Fruit fly (Drosophila melanogaster): ENCODE results near the gene Fbp2.

Gene Fbp2

DNA sequence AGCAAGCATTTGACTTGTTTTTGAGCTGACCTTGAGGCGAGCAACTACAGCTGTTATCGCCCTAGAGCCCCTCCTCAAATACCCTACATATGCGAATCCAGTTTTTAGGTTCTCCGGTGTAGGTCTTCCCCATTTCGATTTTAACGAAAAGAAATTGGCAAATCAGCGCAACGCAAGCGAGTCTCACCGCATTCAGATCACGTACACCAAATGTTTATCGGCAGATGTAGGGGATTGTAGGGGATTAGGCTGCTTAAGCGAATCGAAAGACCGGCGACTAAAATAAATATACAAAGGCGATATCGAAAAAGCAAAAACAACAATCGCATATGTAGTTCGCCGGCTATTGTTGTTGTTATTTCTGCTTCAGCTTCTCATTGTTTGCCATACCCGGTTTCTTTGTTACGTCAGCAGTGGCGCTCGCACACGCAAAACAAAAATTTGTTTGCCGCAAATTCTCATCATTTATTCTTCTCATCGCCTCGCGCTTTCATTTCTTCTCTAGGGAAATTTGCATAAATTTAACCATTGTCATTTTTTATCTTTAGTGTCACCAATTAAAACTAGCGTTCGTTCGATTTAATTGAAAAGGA is 38.5 kb upstream of the Fbp2 start (continued):
- TF ChIP-seq Hr78 (GFP tag; optimal IDR thresholded peaks at IDR 0.05) = no peak
- TF ChIP-seq woc (GFP tag; optimal IDR thresholded peaks at IDR 0.05) = peak; percentile 95
- peak; percentile 89 for TF ChIP-seq CG32264 (GFP tag; optimal IDR thresholded peaks at IDR 0.05)
- peak; percentile 95 for TF ChIP-seq h (GFP tag; optimal IDR thresholded peaks at IDR 0.05)

dm6 chr2L:9388924-9389765 is 37.4 kb upstream of the Fbp2 start:
- no peak for TF ChIP-seq Hr78 (GFP tag; optimal IDR thresholded peaks at IDR 0.05)
- peak; percentile 7 for TF ChIP-seq br (GFP tag; optimal IDR thresholded peaks at IDR 0.05)
- peak; percentile 83 for TF ChIP-seq h (GFP tag; optimal IDR thresholded peaks at IDR 0.05)
- no peak for TF ChIP-seq tai (GFP tag; optimal IDR thresholded peaks at IDR 0.05)
- TF ChIP-seq dsf (GFP tag; optimal IDR thresholded peaks at IDR 0.05; ENCODE audit: borderline replicate concordance) = no peak
- TF ChIP-seq psq (GFP tag; optimal IDR thresholded peaks at IDR 0.05) = no peak
- TF ChIP-seq jim (GFP tag; optimal IDR thresholded peaks at IDR 0.05) = no peak
- TF ChIP-seq lola (GFP tag; optimal IDR thresholded peaks at IDR 0.05) = no peak

dm6 chr2L:9396396-9396795 is 30.2 kb upstream of the Fbp2 start:
- TF ChIP-seq Myc (optimal IDR thresholded peaks at IDR 0.05) = peak; percentile 56
- no peak for TF ChIP-seq h (GFP tag; optimal IDR thresholded peaks at IDR 0.05)
- no peak for TF ChIP-seq N (GFP tag; optimal IDR thresholded peaks at IDR 0.05)
- TF ChIP-seq Abd-B (GFP tag; optimal IDR thresholded peaks at IDR 0.05) = no peak

- no peak for TF ChIP-seq Vsx2 (GFP tag; optimal IDR thresholded peaks at IDR 0.05; ENCODE audit: partially characterized antibody)
- no peak for TF ChIP-seq sage (GFP tag; optimal IDR thresholded peaks at IDR 0.05)
- TF ChIP-seq Jra (GFP tag; optimal IDR thresholded peaks at IDR 0.05) = no peak
Measured at dm6 chr2L:9397888-9398287, 28.7 kb upstream of the Fbp2 start, which contains the start of gene CG4438. TSS of gene CG4438 (minus strand) at chr2L:9397988.

DNA sequence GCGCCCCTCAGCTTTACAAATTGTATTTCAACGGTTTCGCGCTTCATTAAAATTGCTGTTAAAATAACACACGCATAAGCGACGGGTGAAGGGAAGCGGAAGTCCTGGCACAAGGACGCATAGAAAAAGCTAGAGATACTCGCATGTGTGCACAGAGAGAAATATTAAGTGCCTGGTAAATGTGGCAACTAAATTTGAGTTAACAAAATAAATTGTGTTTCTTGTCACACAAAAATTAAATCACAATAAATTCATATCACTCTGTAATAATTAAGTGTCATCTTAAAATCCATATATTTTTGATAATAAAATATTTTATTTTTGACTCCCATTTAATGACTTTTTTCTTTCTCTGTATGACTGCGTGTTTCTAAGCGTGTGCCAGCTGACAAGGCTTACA is 26.4 kb upstream of the Fbp2 start:
- TF ChIP-seq fru (GFP tag; optimal IDR thresholded peaks at IDR 0.05) = peak; percentile 4
- TF ChIP-seq Hr83 (GFP tag; optimal IDR thresholded peaks at IDR 0.05; ENCODE audit: poor library complexity, severe bottlenecking) = no peak

dm6 chr2L:9415053-9415452 is 11.5 kb upstream of the Fbp2 start, which contains the start of gene Shawl:
TSS of gene Shawl (minus strand) at chr2L:9415156.
- no peak for TF ChIP-seq br (GFP tag; optimal IDR thresholded peaks at IDR 0.05)
- TF ChIP-seq tai (GFP tag; optimal IDR thresholded peaks at IDR 0.05) = no peak
- no peak for TF ChIP-seq Vsx2 (GFP tag; optimal IDR thresholded peaks at IDR 0.05; ENCODE audit: partially characterized antibody)
- TF ChIP-seq CG32264 (GFP tag; optimal IDR thresholded peaks at IDR 0.05) = no peak
- TF ChIP-seq Rel (GFP tag; optimal IDR thresholded peaks at IDR 0.05) = no peak
- TF ChIP-seq Rel (tag; optimal IDR thresholded peaks at IDR 0.05) = no peak
- TF ChIP-seq GATAd (GFP tag; optimal IDR thresholded peaks at IDR 0.05) = no peak
- no peak for TF ChIP-seq dmrt93B (GFP tag; optimal IDR thresholded peaks at IDR 0.05)
- TF ChIP-seq Jra (GFP tag; optimal IDR thresholded peaks at IDR 0.05) = no peak

- TF ChIP-seq dl (GFP tag; optimal IDR thresholded peaks at IDR 0.05; ENCODE audit: insufficient read depth in 1 of 2, partially characterized antibody in 2 of 2) = peak in 1 of 2 experiments; percentile 30
- TF ChIP-seq Mio (GFP tag; optimal IDR thresholded peaks at IDR 0.05) = no peak
- TF ChIP-seq rgr (GFP tag; optimal IDR thresholded peaks at IDR 0.05) = no peak
- TF ChIP-seq Hnf4 (GFP tag; optimal IDR thresholded peaks at IDR 0.05) = no peak
- peak; percentile 45 for TF ChIP-seq Dif (GFP tag; optimal IDR thresholded peaks at IDR 0.05; ENCODE audit: partially characterized antibody)
- TF ChIP-seq dmrt93B (GFP tag; optimal IDR thresholded peaks at IDR 0.05) = no peak
- TF ChIP-seq Dfd (GFP tag; optimal IDR thresholded peaks at IDR 0.05) = no peak
- TF ChIP-seq OdsH (GFP tag; optimal IDR thresholded peaks at IDR 0.05) = no peak
- TF ChIP-seq jim (GFP tag; optimal IDR thresholded peaks at IDR 0.05) = no peak
- TF ChIP-seq sv (GFP tag; optimal IDR thresholded peaks at IDR 0.05) = no peak
- TF ChIP-seq Rel (GFP tag; optimal IDR thresholded peaks at IDR 0.05) = no peak
- no peak for TF ChIP-seq Rel (tag; optimal IDR thresholded peaks at IDR 0.05)
- TF ChIP-seq CrebA (GFP tag; optimal IDR thresholded peaks at IDR 0.05; ENCODE audit: borderline replicate concordance) = no peak
- no peak for TF ChIP-seq brk (GFP tag; optimal IDR thresholded peaks at IDR 0.05)
- no peak for TF ChIP-seq h (GFP tag; optimal IDR thresholded peaks at IDR 0.05)
- TF ChIP-seq fru (GFP tag; optimal IDR thresholded peaks at IDR 0.05) = no peak
Measured at dm6 chr2L:9416244-9416758, 10.3 kb upstream of the Fbp2 start, which contains the start of gene Mco1. TSS of gene Mco1 (plus strand) at chr2L:9416588.
